Fruit fly (Drosophila melanogaster) whole organism, pupa: ENCODE measurements around the gene mtgo.

Experiments used
- CG13204 ChIP-seq: fragments of 200-800 bp; sonication (Bioruptor generic); optimal IDR thresholded peaks from 2 replicates; lab custom pipeline; 2018; ENCODE audit warnings: missing biosample characterization, mild to moderate bottlenecking, missing genetic modification characterization, moderate library complexity
- CG14655 ChIP-seq: fragments of 200-800 bp; sonication (Bioruptor generic); optimal IDR thresholded peaks from 3 replicates; lab custom pipeline; 2017; ENCODE audit warnings: mild to moderate bottlenecking, missing biosample characterization, missing genetic modification reagents, missing genetic modification characterization
- CG32121 ChIP-seq: fragments of 200-800 bp; sonication (Bioruptor generic); IDR thresholded peaks from 2 replicates; pipeline ENCODE4 v1.3.6; 2022; ENCODE audit warnings: missing biosample characterization, missing genetic modification characterization
- CG34367 ChIP-seq: fragments of 200-800 bp; sonication (Bioruptor generic); optimal IDR thresholded peaks from 2 replicates; lab custom pipeline; 2018; ENCODE audit warnings: missing biosample characterization, mild to moderate bottlenecking, missing genetic modification characterization
- CG8159 ChIP-seq: fragments of 200-800 bp; sonication (Bioruptor generic); optimal IDR thresholded peaks from 3 replicates; lab custom pipeline; 2018; ENCODE audit warnings: missing biosample characterization, mild to moderate bottlenecking, missing genetic modification characterization, moderate library complexity
- CG9948 ChIP-seq: fragments of 200-800 bp; sonication (Bioruptor generic); optimal IDR thresholded peaks from 2 replicates; lab custom pipeline; 2018; ENCODE audit warnings: missing biosample characterization, mild to moderate bottlenecking, missing genetic modification characterization, moderate library complexity
- EcR ChIP-seq: fragments of 200-800 bp; sonication (Bioruptor generic); optimal IDR thresholded peaks from 3 replicates; lab custom pipeline; 2019; ENCODE audit warnings: missing biosample characterization, missing genetic modification characterization, mild to moderate bottlenecking, moderate library complexity, missing genetic modification reagents
- Ets98B ChIP-seq: fragments of 200-800 bp; sonication (Bioruptor generic); IDR thresholded peaks from 2 replicates; pipeline ENCODE4 v1.3.6; 2022; ENCODE audit warnings: missing biosample characterization, missing genetic modification characterization
- Pif1A ChIP-seq: fragments of 200-800 bp; sonication (Bioruptor generic); optimal IDR thresholded peaks from 3 replicates; lab custom pipeline; 2016; ENCODE audit warnings: missing biosample characterization, missing genetic modification characterization
- Pif1B ChIP-seq: fragments of 200-800 bp; sonication (Bioruptor generic); optimal IDR thresholded peaks from 3 replicates; lab custom pipeline; 2016; ENCODE audit warnings: missing biosample characterization, missing genetic modification characterization
- Snoo ChIP-seq: fragments of 200-800 bp; sonication (Bioruptor generic); optimal IDR thresholded peaks from 3 replicates; lab custom pipeline; 2017; ENCODE audit warnings: missing biosample characterization, mild to moderate bottlenecking, missing genetic modification characterization, inconsistent platforms
- gl ChIP-seq: fragments of 200-800 bp; sonication (Bioruptor generic); optimal IDR thresholded peaks from 2 replicates; lab custom pipeline; 2018; ENCODE audit warnings: missing biosample characterization, mild to moderate bottlenecking, missing genetic modification characterization

DNA sequence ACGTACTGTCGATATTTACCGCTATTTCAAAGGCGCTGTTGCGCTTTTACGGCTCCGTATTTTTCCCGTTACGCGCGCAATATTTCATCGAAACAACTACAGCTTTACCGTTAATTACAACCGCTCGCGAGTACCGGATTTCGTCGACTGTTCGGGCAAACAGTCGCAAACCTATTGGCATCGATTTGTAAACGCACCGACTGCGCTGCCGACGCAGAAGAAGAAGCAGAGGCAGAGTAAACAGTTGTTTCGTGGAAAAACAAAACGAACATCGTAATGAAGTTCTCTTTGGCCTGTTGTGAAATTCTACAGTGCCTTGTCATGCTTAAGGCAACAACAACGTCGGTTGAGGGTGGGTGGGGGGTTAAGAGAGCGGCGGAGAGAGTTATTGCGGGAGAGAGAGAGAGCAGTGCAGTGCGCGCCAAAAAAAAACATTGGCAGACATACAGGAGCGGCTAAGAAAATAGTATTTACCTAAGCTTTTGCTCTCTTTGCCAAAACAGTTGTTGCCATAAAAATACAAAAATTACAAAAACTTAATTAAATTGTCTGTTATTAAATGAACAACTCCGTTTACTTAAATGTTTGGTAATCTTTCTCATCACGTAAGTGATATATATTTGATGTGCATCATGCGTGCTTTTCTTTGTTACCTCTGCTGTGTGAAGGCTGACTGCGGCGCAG, 12.0 kb upstream of the mtgo start, which contains the start of gene CG5953:
- TF ChIP-seq CG8159 (peak; percentile 99), CG9948 (tag; lab: Kevin White, UChicago) (peak; percentile 99), Pif1A (GFP tag; lab: Kevin White, UChicago) (peak; percentile 97), CG14655 (GFP tag; lab: Kevin White, UChicago) (peak; percentile 98), CG34367 (tag; lab: Kevin White, UChicago) (peak; percentile 98), CG13204 (GFP tag; lab: Kevin White, UChicago) (no peak), CG32121 (peak; percentile 97), gl (tag; lab: Kevin White, UChicago) (peak; percentile 96), Ets98B (GFP tag; lab: Robert Waterston, UW) (peak; percentile 98), Pif1B (peak; percentile 94), EcR (GFP tag; lab: Kevin White, UChicago) (peak; percentile 47), Snoo (tag; lab: Kevin White, UChicago) (peak; percentile 98)
